Worm (Caenorhabditis elegans) whole organism, L4 larva: ENCODE data around the gene rnp-7.

ENCODE experiments used
- F10B5.3 ChIP-seq: sonication (generic microtip); optimal IDR thresholded peaks from 2 replicates; lab custom pipeline; 2016; ENCODE audit warnings: mild to moderate bottlenecking, missing genetic modification characterization, missing compliant biosample characterization
- F26F4.8 ChIP-seq: fragments of 200-800 bp; sonication (Bioruptor generic); conservative IDR thresholded peaks from 2 replicates; pipeline ENCODE4 v1.3.6; 2022; ENCODE audit warnings: missing genetic modification characterization, missing compliant biosample characterization
- F44E2.7 ChIP-seq: fragments of 200-800 bp; sonication (Bioruptor generic); IDR thresholded peaks from 2 replicates; pipeline ENCODE4 v2.1.2; 2022; ENCODE audit warnings: missing genetic modification characterization, missing compliant biosample characterization
- F49E8.2 ChIP-seq: sonication (generic microtip); optimal IDR thresholded peaks from 2 replicates; lab custom pipeline; 2016; ENCODE audit warnings: missing compliant biosample characterization, mild to moderate bottlenecking, missing genetic modification characterization, borderline replicate concordance
- R02D3.7 ChIP-seq: fragments of 150-350 bp; sonication (generic microtip); optimal IDR thresholded peaks from 3 replicates; lab custom pipeline; 2014; ENCODE audit warnings: missing biosample characterization, missing genetic modification characterization
- T20F7.1 ChIP-seq: fragments of 200-800 bp; sonication (Bioruptor generic); optimal IDR thresholded peaks from 2 replicates; lab custom pipeline; 2018; ENCODE audit warnings: mild to moderate bottlenecking, missing genetic modification characterization, missing compliant biosample characterization
- Y48G9A.11 ChIP-seq: fragments of 200-800 bp; sonication (Bioruptor generic); IDR thresholded peaks from 2 replicates; pipeline ENCODE4 v1.3.6; 2022; ENCODE audit warnings: missing genetic modification reagents, missing genetic modification characterization, missing compliant biosample characterization
- Y5F2A.4 ChIP-seq: fragments of 200-800 bp; sonication (Bioruptor generic); optimal IDR thresholded peaks from 2 replicates; lab custom pipeline; 2018; ENCODE audit warnings: mild to moderate bottlenecking, missing genetic modification characterization, missing compliant biosample characterization
- Y75B8A.6 ChIP-seq: fragments of 200-800 bp; sonication (Bioruptor generic); IDR thresholded peaks from 2 replicates; pipeline ENCODE4 v1.3.6; 2022; ENCODE audit warnings: missing genetic modification reagents, missing genetic modification characterization, missing compliant biosample characterization
- ZK546.5 ChIP-seq, 2 experiments: sonication (generic microtip); optimal IDR thresholded peaks; 2 replicates each; lab custom pipeline; 2017; ENCODE audit warnings: missing biosample characterization in 2 of 2, missing genetic modification characterization in 2 of 2
- aly-2 ChIP-seq: sonication (generic microtip); optimal IDR thresholded peaks from 2 replicates; lab custom pipeline; 2018; ENCODE audit warnings: missing biosample characterization, missing genetic modification characterization
- arid-1 ChIP-seq: fragments of 200-800 bp; sonication (Bioruptor generic); conservative IDR thresholded peaks from 2 replicates; pipeline ENCODE4 v1.3.6; 2022; ENCODE audit warnings: missing genetic modification reagents, missing genetic modification characterization, missing compliant biosample characterization
- ceh-20 ChIP-seq: fragments of 200-800 bp; sonication (Bioruptor generic); IDR thresholded peaks from 2 replicates; pipeline ENCODE4 v1.3.6; 2022; ENCODE audit warnings: missing genetic modification reagents, missing genetic modification characterization, missing compliant biosample characterization
- ceh-28 ChIP-seq: fragments of 150-350 bp; optimal IDR thresholded peaks from 2 replicates; lab custom pipeline; 2014; ENCODE audit warnings: missing biosample characterization, missing genetic modification reagents, missing genetic modification characterization
- ceh-32 ChIP-seq: sonication (generic microtip); optimal IDR thresholded peaks from 2 replicates; lab custom pipeline; 2016; ENCODE audit warnings: mild to moderate bottlenecking, missing genetic modification characterization, missing compliant biosample characterization; ENCODE audit not compliant: poor library complexity
- ceh-44 ChIP-seq: fragments of 200-800 bp; sonication (Bioruptor generic); IDR thresholded peaks from 2 replicates; pipeline ENCODE4 v1.3.6; 2022; ENCODE audit warnings: missing genetic modification reagents, missing genetic modification characterization, missing compliant biosample characterization
- ceh-62 ChIP-seq: sonication (generic microtip); optimal IDR thresholded peaks from 2 replicates; lab custom pipeline; 2017; ENCODE audit warnings: missing biosample characterization, missing genetic modification characterization
- daf-12 ChIP-seq: fragments of 150-350 bp; optimal IDR thresholded peaks from 2 replicates; lab custom pipeline; 2014; ENCODE audit warnings: missing biosample characterization, missing genetic modification reagents, missing genetic modification characterization
- daf-19 ChIP-seq: fragments of 200-800 bp; sonication (Bioruptor generic); conservative IDR thresholded peaks from 2 replicates; pipeline ENCODE4 v1.3.6; 2022; ENCODE audit warnings: missing genetic modification characterization, missing compliant biosample characterization
- dmd-6 ChIP-seq: fragments of 200-800 bp; sonication (Bioruptor generic); IDR thresholded peaks from 2 replicates; pipeline ENCODE4 v1.3.6; 2022; ENCODE audit warnings: missing genetic modification reagents, missing genetic modification characterization, missing compliant biosample characterization
- dmd-9 ChIP-seq: fragments of 200-800 bp; sonication (Bioruptor generic); IDR thresholded peaks from 2 replicates; pipeline ENCODE4 v1.3.6; 2022; ENCODE audit warnings: missing genetic modification reagents, missing genetic modification characterization, missing compliant biosample characterization
- dpl-1 ChIP-seq: fragments of 150-350 bp; optimal IDR thresholded peaks from 2 replicates; lab custom pipeline; 2014; ENCODE audit warnings: missing biosample characterization, missing genetic modification reagents, missing genetic modification characterization
- egl-43 ChIP-seq: fragments of 200-800 bp; sonication (Bioruptor generic); IDR thresholded peaks from 2 replicates; pipeline ENCODE4 v1.3.6; 2022; ENCODE audit warnings: missing genetic modification reagents, missing genetic modification characterization, missing compliant biosample characterization
- fos-1 ChIP-seq: fragments of 150-350 bp; optimal IDR thresholded peaks from 2 replicates; lab custom pipeline; 2014; ENCODE audit warnings: missing biosample characterization, missing genetic modification characterization
- lin-38 ChIP-seq: fragments of 200-800 bp; sonication (Bioruptor generic); IDR thresholded peaks from 2 replicates; pipeline ENCODE4 v1.3.6; 2022; ENCODE audit warnings: missing genetic modification reagents, missing genetic modification characterization, missing compliant biosample characterization
- lsy-2 ChIP-seq, 2 experiments: fragments of 150-350 bp in 1 of 2; sonication (generic microtip) in 1 of 2; optimal IDR thresholded peaks; 2 replicates each; lab custom pipeline; 2014 to 2017; ENCODE audit warnings: missing biosample characterization in 2 of 2, missing genetic modification characterization in 2 of 2
- madf-5 ChIP-seq, 2 experiments: fragments of 200-800 bp; sonication (Bioruptor generic); IDR thresholded peaks; 2 replicates each; pipeline ENCODE4 v1.3.6; 2022; ENCODE audit warnings: missing compliant biosample characterization in 2 of 2, missing genetic modification characterization in 2 of 2
- madf-9 ChIP-seq: fragments of 200-800 bp; sonication (Bioruptor generic); conservative IDR thresholded peaks from 2 replicates; pipeline ENCODE4 v1.3.6; 2022; ENCODE audit warnings: missing genetic modification reagents, missing genetic modification characterization, missing compliant biosample characterization
- mxl-3 ChIP-seq: fragments of 200-800 bp; sonication (Bioruptor generic); optimal IDR thresholded peaks from 2 replicates; lab custom pipeline; 2018; ENCODE audit warnings: mild to moderate bottlenecking, missing genetic modification characterization, missing compliant biosample characterization
- nhr-111 ChIP-seq: fragments of 200-800 bp; sonication (Bioruptor generic); optimal IDR thresholded peaks from 2 replicates; lab custom pipeline; 2018; ENCODE audit warnings: mild to moderate bottlenecking, missing genetic modification characterization, missing compliant biosample characterization
- nhr-28 ChIP-seq: fragments of 150-350 bp; optimal IDR thresholded peaks from 2 replicates; lab custom pipeline; 2014; ENCODE audit warnings: missing biosample characterization, missing genetic modification characterization
- nhr-41 ChIP-seq: fragments of 200-800 bp; sonication (Bioruptor generic); IDR thresholded peaks from 2 replicates; pipeline ENCODE4 v1.3.6; 2022; ENCODE audit warnings: missing genetic modification reagents, missing genetic modification characterization, missing compliant biosample characterization
- nhr-42 ChIP-seq: fragments of 200-800 bp; sonication (Bioruptor generic); IDR thresholded peaks from 2 replicates; pipeline ENCODE4 v1.3.6; 2022; ENCODE audit warnings: missing genetic modification characterization, missing compliant biosample characterization
- nhr-76 ChIP-seq: fragments of 150-350 bp; optimal IDR thresholded peaks from 2 replicates; lab custom pipeline; 2014; ENCODE audit warnings: missing biosample characterization, missing genetic modification characterization
- nhr-77 ChIP-seq: fragments of 150-350 bp; optimal IDR thresholded peaks from 2 replicates; lab custom pipeline; 2014; ENCODE audit warnings: missing biosample characterization, missing genetic modification characterization
- pha-4 ChIP-seq, 2 experiments: fragments of 150-350 bp in 1 of 2; fragments of 200-800 bp in 1 of 2; sonication (Bioruptor generic) in 1 of 2; IDR thresholded peaks in 1 of 2; optimal IDR thresholded peaks in 1 of 2; 2 replicates each; pipeline versions ENCODE4 v1.3.6 to Lab custom; 2014 to 2022; ENCODE audit warnings: missing genetic modification characterization in 2 of 2, missing genetic modification reagents in 2 of 2, missing biosample characterization in 1 of 2, missing compliant biosample characterization in 1 of 2
- pqm-1 ChIP-seq: sonication (generic microtip); optimal IDR thresholded peaks from 2 replicates; lab custom pipeline; 2017; ENCODE audit warnings: missing biosample characterization, missing genetic modification characterization
- rbr-2 ChIP-seq: sonication (generic microtip); optimal IDR thresholded peaks from 2 replicates; lab custom pipeline; 2016; ENCODE audit warnings: missing genotype, missing genetic modification characterization, missing compliant biosample characterization
- sdz-12 ChIP-seq: fragments of 200-800 bp; sonication (Bioruptor generic); optimal IDR thresholded peaks from 2 replicates; lab custom pipeline; 2018; ENCODE audit warnings: mild to moderate bottlenecking, missing genetic modification characterization, missing compliant biosample characterization
- set-16 ChIP-seq: fragments of 200-800 bp; sonication (Bioruptor generic); IDR thresholded peaks from 2 replicates; pipeline ENCODE4 v1.3.6; 2022; ENCODE audit warnings: missing genetic modification reagents, missing genetic modification characterization, missing compliant biosample characterization
- snpc-4 ChIP-seq: fragments of 150-350 bp; optimal IDR thresholded peaks from 2 replicates; lab custom pipeline; 2014; ENCODE audit warnings: missing biosample characterization, missing genetic modification characterization
- spr-1 ChIP-seq: sonication (generic microtip); optimal IDR thresholded peaks from 2 replicates; lab custom pipeline; 2016; ENCODE audit warnings: mild to moderate bottlenecking, missing genetic modification characterization, missing compliant biosample characterization
- spr-3 ChIP-seq: fragments of 200-800 bp; sonication (Bioruptor generic); optimal IDR thresholded peaks from 2 replicates; lab custom pipeline; 2018; ENCODE audit warnings: mild to moderate bottlenecking, missing genetic modification characterization, missing compliant biosample characterization
- tag-97 ChIP-seq: fragments of 200-800 bp; sonication (Bioruptor generic); IDR thresholded peaks from 2 replicates; pipeline ENCODE4 v1.3.6; 2022; ENCODE audit warnings: missing genetic modification characterization, missing compliant biosample characterization
- tra-1 ChIP-seq: fragments of 200-800 bp; sonication (Bioruptor generic); IDR thresholded peaks from 2 replicates; pipeline ENCODE4 v1.3.6; 2022; ENCODE audit warnings: missing genetic modification reagents, missing genetic modification characterization, missing compliant biosample characterization
- unc-62 ChIP-seq, 3 experiments: fragments of 150-350 bp in 1 of 3; sonication (generic microtip); optimal IDR thresholded peaks in 2 of 3; peaks in 1 of 3; 1 replicate in 1 of 3; 2 replicates in 2 of 3; lab custom pipeline; 2014 to 2017; ENCODE audit warnings: missing biosample characterization in 3 of 3, missing genetic modification characterization in 3 of 3, missing genetic modification reagents in 3 of 3, missing genotype in 1 of 3
- zfp-3 ChIP-seq: fragments of 200-800 bp; sonication (Bioruptor generic); conservative IDR thresholded peaks from 2 replicates; pipeline ENCODE4 v1.3.6; 2022; ENCODE audit warnings: missing genetic modification reagents, missing genetic modification characterization, missing compliant biosample characterization
- zip-2 ChIP-seq: fragments of 150-350 bp; optimal IDR thresholded peaks from 2 replicates; lab custom pipeline; 2014; ENCODE audit warnings: missing biosample characterization, missing genetic modification characterization
- ztf-7 ChIP-seq: fragments of 150-350 bp; optimal IDR thresholded peaks from 2 replicates; lab custom pipeline; 2014; ENCODE audit warnings: missing biosample characterization, missing genetic modification characterization

The rnp-7 gene

ce11 chrIII:7185473-7185872 is 24.5 kb upstream of the rnp-7 start, which contains the start of gene F37C12.14:
Gene F37C12.14, minus strand, starts transcription at chrIII:7185573.
- no peak for TF ChIP-seq arid-1 (GFP tag; lab: Robert Waterston, UW)
- no peak for TF ChIP-seq F44E2.7 (GFP tag; lab: Robert Waterston, UW)
- TF ChIP-seq ceh-44 (GFP tag; lab: Robert Waterston, UW): no peak
- TF ChIP-seq F26F4.8: no peak
- TF ChIP-seq lin-38 (GFP tag; lab: Robert Waterston, UW): no peak
- no peak for TF ChIP-seq daf-19 (GFP tag; lab: Robert Waterston, UW)
- TF ChIP-seq R02D3.7: no peak
- no peak for TF ChIP-seq aly-2 (tag; lab: Kevin White, UChicago)
- no peak for TF ChIP-seq Y75B8A.6 (GFP tag; lab: Robert Waterston, UW)
- no peak for TF ChIP-seq madf-9 (GFP tag; lab: Robert Waterston, UW)
- no peak for TF ChIP-seq fos-1
- TF ChIP-seq nhr-77 (tag; lab: Kevin White, UChicago): no peak
- TF ChIP-seq Y5F2A.4: no peak
- TF ChIP-seq nhr-42 (GFP tag; lab: Robert Waterston, UW): no peak
- TF ChIP-seq madf-5 (GFP tag; IDR thresholded peaks at IDR 0.05; lab: Robert Waterston, UW): no peak
- no peak for TF ChIP-seq mxl-3 (GFP tag; lab: Kevin White, UChicago)
- TF ChIP-seq F49E8.2 (tag; lab: Kevin White, UChicago): no peak
- no peak for TF ChIP-seq unc-62 (GFP tag; optimal IDR thresholded peaks at IDR 0.05 in 1 of 2; lab: Kevin White, UChicago)
- no peak for TF ChIP-seq unc-62 (tag; optimal IDR thresholded peaks at IDR 0.05; lab: Kevin White, UChicago)
- no peak for TF ChIP-seq spr-1 (tag; lab: Kevin White, UChicago)

ce11 chrIII:7184022-7184421 is 23.1 kb upstream of the rnp-7 start, which contains the start of gene yju-2:
Gene yju-2, plus strand, starts transcription at chrIII:7184336.
- TF ChIP-seq zfp-3 (GFP tag; lab: Robert Waterston, UW): no peak
- TF ChIP-seq pha-4 (GFP tag; IDR thresholded peaks at IDR 0.05; lab: Robert Waterston, UW): no peak
- peak; percentile 3 for TF ChIP-seq pha-4 (tag; optimal IDR thresholded peaks at IDR 0.05; lab: Kevin White, UChicago)
- no peak for TF ChIP-seq ceh-20 (GFP tag; lab: Robert Waterston, UW)
- TF ChIP-seq rbr-2 (tag; lab: Kevin White, UChicago): no peak
- TF ChIP-seq tra-1: no peak
- peak; percentile 55 for TF ChIP-seq dpl-1 (GFP tag; lab: Kevin White, UChicago)
- TF ChIP-seq spr-3: no peak
- peak; percentile 11 for TF ChIP-seq nhr-28 (tag; lab: Kevin White, UChicago)
- no peak for TF ChIP-seq nhr-76 (tag; lab: Kevin White, UChicago)
- TF ChIP-seq sdz-12 (GFP tag; lab: Kevin White, UChicago): no peak
- TF ChIP-seq madf-9 (GFP tag; lab: Robert Waterston, UW): no peak
- peak; percentile 18 for TF ChIP-seq ztf-7 (tag; lab: Kevin White, UChicago)
- TF ChIP-seq nhr-41 (GFP tag; lab: Robert Waterston, UW): no peak
- no peak for TF ChIP-seq daf-12
- TF ChIP-seq F10B5.3 (tag; lab: Kevin White, UChicago): no peak
- no peak for TF ChIP-seq Y48G9A.11 (GFP tag; lab: Robert Waterston, UW)
- TF ChIP-seq ceh-28 (tag; lab: Kevin White, UChicago): no peak
- TF ChIP-seq spr-1 (tag; lab: Kevin White, UChicago): no peak
- TF ChIP-seq ceh-62 (tag; lab: Kevin White, UChicago): no peak
- TF ChIP-seq aly-2 (tag; lab: Kevin White, UChicago): no peak
- TF ChIP-seq ceh-32 (tag; lab: Kevin White, UChicago): no peak
- TF ChIP-seq nhr-111: no peak
- no peak for TF ChIP-seq set-16 (GFP tag; lab: Robert Waterston, UW)
- no peak for TF ChIP-seq tag-97 (GFP tag; lab: Robert Waterston, UW)
- no peak for TF ChIP-seq F44E2.7 (GFP tag; lab: Robert Waterston, UW)
- TF ChIP-seq snpc-4 (tag; lab: Kevin White, UChicago): no peak
- TF ChIP-seq lsy-2 (tag; optimal IDR thresholded peaks at IDR 0.05; lab: Kevin White, UChicago): peak in 1 of 2 experiments; percentile 86
- TF ChIP-seq ZK546.5 (tag; optimal IDR thresholded peaks at IDR 0.05; lab: Kevin White, UChicago): no peak
- no peak for TF ChIP-seq R02D3.7
- TF ChIP-seq pqm-1 (tag; lab: Kevin White, UChicago): no peak
- peak; percentile 62 for TF ChIP-seq T20F7.1 (GFP tag; lab: Kevin White, UChicago)
- TF ChIP-seq dmd-6 (GFP tag; lab: Robert Waterston, UW): no peak
- no peak for TF ChIP-seq F26F4.8
- TF ChIP-seq dmd-9 (GFP tag; lab: Robert Waterston, UW): no peak
- no peak for TF ChIP-seq egl-43 (GFP tag; lab: Robert Waterston, UW)
- no peak for TF ChIP-seq zip-2 (tag; lab: Kevin White, UChicago)
